Fruit fly (Drosophila melanogaster) whole organism, embryonic: ENCODE results near the gene CG7953.

Experiments
- CG12104 ChIP-seq: fragments of 200-800 bp; sonication (Bioruptor generic); optimal IDR thresholded peaks from 3 replicates; lab custom pipeline; 2016; ENCODE audit warnings: missing biosample characterization, missing genetic modification characterization
- CG12769 ChIP-seq: fragments of 200-800 bp; sonication (Bioruptor generic); optimal IDR thresholded peaks from 2 replicates; lab custom pipeline; 2019; ENCODE audit warnings: missing biosample characterization, mild to moderate bottlenecking, missing genetic modification characterization, moderate library complexity
- CG14441 ChIP-seq: fragments of 200-800 bp; sonication (Bioruptor generic); IDR thresholded peaks from 2 replicates; pipeline ENCODE4 v1.3.6; 2022; ENCODE audit warnings: missing biosample characterization, missing genetic modification characterization
- CG1647 ChIP-seq: fragments of 200-800 bp; sonication (Bioruptor generic); optimal IDR thresholded peaks from 3 replicates; lab custom pipeline; 2016; ENCODE audit warnings: missing biosample characterization, missing genetic modification characterization
- CG16779 ChIP-seq: fragments of 200-800 bp; sonication (Bioruptor generic); IDR thresholded peaks from 2 replicates; pipeline ENCODE4 v1.3.6; 2022; ENCODE audit warnings: missing biosample characterization, missing genetic modification characterization
- CG16863 ChIP-seq: fragments of 200-800 bp; sonication (Bioruptor generic); optimal IDR thresholded peaks from 3 replicates; lab custom pipeline; 2016; ENCODE audit warnings: missing biosample characterization, missing genetic modification characterization
- CG17385 ChIP-seq: fragments of 200-800 bp; sonication (Bioruptor generic); optimal IDR thresholded peaks from 3 replicates; lab custom pipeline; 2018; ENCODE audit warnings: missing biosample characterization, mild to moderate bottlenecking, missing genetic modification characterization
- CG18476 ChIP-seq: fragments of 200-800 bp; sonication (Bioruptor generic); optimal IDR thresholded peaks from 2 replicates; lab custom pipeline; 2016; ENCODE audit warnings: missing biosample characterization, mild to moderate bottlenecking, missing genetic modification characterization
- CG18764 ChIP-seq: fragments of 200-800 bp; sonication (Bioruptor generic); optimal IDR thresholded peaks from 3 replicates; lab custom pipeline; 2016; ENCODE audit warnings: missing biosample characterization, missing genetic modification characterization
- CG2875 ChIP-seq: fragments of 200-800 bp; sonication (Bioruptor generic); optimal IDR thresholded peaks from 2 replicates; lab custom pipeline; 2017; ENCODE audit warnings: missing biosample characterization, mild to moderate bottlenecking, missing genetic modification characterization, missing genetic modification reagents
- CG31365 ChIP-seq: fragments of 200-800 bp; sonication (Bioruptor generic); optimal IDR thresholded peaks from 2 replicates; lab custom pipeline; 2018; ENCODE audit warnings: missing biosample characterization, mild to moderate bottlenecking, missing genetic modification characterization
- CG31441 ChIP-seq: fragments of 200-800 bp; sonication (Bioruptor generic); IDR thresholded peaks from 2 replicates; pipeline ENCODE4 v1.3.6; 2022; ENCODE audit warnings: missing biosample characterization, missing genetic modification characterization
- CG33213 ChIP-seq: fragments of 200-800 bp; sonication (Bioruptor generic); optimal IDR thresholded peaks from 3 replicates; lab custom pipeline; 2016; ENCODE audit warnings: missing biosample characterization, missing genetic modification characterization
- CG3407 ChIP-seq: fragments of 200-800 bp; sonication (Bioruptor generic); optimal IDR thresholded peaks from 2 replicates; lab custom pipeline; 2018; ENCODE audit warnings: missing biosample characterization, mild to moderate bottlenecking, missing genetic modification characterization
- CG4282 ChIP-seq: fragments of 200-800 bp; sonication (Bioruptor generic); optimal IDR thresholded peaks from 2 replicates; lab custom pipeline; 2016; ENCODE audit warnings: missing biosample characterization, missing genetic modification characterization
- CG5245 ChIP-seq: fragments of 200-800 bp; sonication (Bioruptor generic); optimal IDR thresholded peaks from 3 replicates; lab custom pipeline; 2016; ENCODE audit warnings: missing biosample characterization, missing genetic modification characterization
- CG6654 ChIP-seq: fragments of 200-800 bp; sonication (Bioruptor generic); optimal IDR thresholded peaks from 2 replicates; lab custom pipeline; 2017; ENCODE audit warnings: missing biosample characterization, mild to moderate bottlenecking, missing genetic modification characterization
- CG6689 ChIP-seq: fragments of 200-800 bp; sonication (Bioruptor generic); IDR thresholded peaks from 2 replicates; pipeline ENCODE4 v1.3.6; 2022; ENCODE audit warnings: missing biosample characterization, missing genetic modification characterization
- CG6813 ChIP-seq: fragments of 200-800 bp; sonication (Bioruptor generic); optimal IDR thresholded peaks from 2 replicates; lab custom pipeline; 2017; ENCODE audit warnings: missing biosample characterization, missing genetic modification characterization, mild to moderate bottlenecking, moderate library complexity, missing genetic modification reagents
- CG7786 ChIP-seq: fragments of 200-800 bp; sonication (Bioruptor generic); optimal IDR thresholded peaks from 2 replicates; lab custom pipeline; 2016; ENCODE audit warnings: missing biosample characterization, missing genetic modification characterization
- CG7963 ChIP-seq: fragments of 200-800 bp; sonication (Bioruptor generic); IDR thresholded peaks from 3 replicates; pipeline ENCODE4 v1.3.6; 2022; ENCODE audit warnings: missing biosample characterization, missing genetic modification characterization; ENCODE audit not compliant: partially characterized antibody
- CG8281 ChIP-seq: fragments of 200-800 bp; sonication (Bioruptor generic); optimal IDR thresholded peaks from 2 replicates; lab custom pipeline; 2018; ENCODE audit warnings: missing biosample characterization, mild to moderate bottlenecking, missing genetic modification characterization, moderate library complexity
- CG9609 ChIP-seq: fragments of 200-800 bp; sonication (Bioruptor generic); optimal IDR thresholded peaks from 3 replicates; lab custom pipeline; 2016; ENCODE audit warnings: missing biosample characterization, missing genetic modification characterization
- CG9727 ChIP-seq: fragments of 200-800 bp; sonication (Bioruptor generic); optimal IDR thresholded peaks from 3 replicates; lab custom pipeline; 2017; ENCODE audit warnings: missing biosample characterization, mild to moderate bottlenecking, missing genetic modification characterization
- CkIIα-i1 ChIP-seq: fragments of 200-800 bp; sonication (Bioruptor generic); IDR thresholded peaks from 2 replicates; pipeline ENCODE4 v1.3.6; 2022; ENCODE audit warnings: missing biosample characterization, missing genetic modification characterization
- E2f1 ChIP-seq: fragments of 200-800 bp; sonication (Bioruptor generic); IDR thresholded peaks from 2 replicates; pipeline ENCODE4 v1.3.6; 2022; ENCODE audit warnings: missing biosample characterization, missing genetic modification characterization
- Eip74EF ChIP-seq, 2 experiments: fragments of 200-800 bp in 1 of 2; fragments of >200 bp in 1 of 2; sonication (Bioruptor generic) in 1 of 2; optimal IDR thresholded peaks; 2 replicates each; lab custom pipeline; 2017 to 2019; ENCODE audit warnings: missing biosample characterization in 2 of 2, missing genetic modification characterization in 2 of 2, mild to moderate bottlenecking in 1 of 2, moderate library complexity in 1 of 2
- Fer3 ChIP-seq: fragments of 200-800 bp; sonication (Bioruptor generic); optimal IDR thresholded peaks from 2 replicates; lab custom pipeline; 2018; ENCODE audit warnings: missing biosample characterization, mild to moderate bottlenecking, missing genetic modification characterization, moderate library complexity
- Hey ChIP-seq: fragments of 200-800 bp; sonication (Bioruptor generic); optimal IDR thresholded peaks from 3 replicates; lab custom pipeline; 2018; ENCODE audit warnings: missing biosample characterization, mild to moderate bottlenecking, missing genetic modification characterization
- NFAT ChIP-seq: fragments of 200-800 bp; sonication (Bioruptor generic); IDR thresholded peaks from 2 replicates; pipeline ENCODE4 v1.3.6; 2022; ENCODE audit warnings: missing biosample characterization, missing genetic modification characterization
- Opbp ChIP-seq: fragments of 200-800 bp; sonication (Bioruptor generic); IDR thresholded peaks from 3 replicates; pipeline ENCODE4 v1.3.6; 2022; ENCODE audit warnings: missing biosample characterization, missing genetic modification characterization; ENCODE audit not compliant: partially characterized antibody
- ara ChIP-seq: fragments of 200-800 bp; sonication (Bioruptor generic); IDR thresholded peaks from 2 replicates; pipeline ENCODE4 v1.3.6; 2022; ENCODE audit warnings: missing biosample characterization, missing genetic modification characterization
- ase ChIP-seq: fragments of 200-800 bp; sonication (Bioruptor generic); IDR thresholded peaks from 3 replicates; pipeline ENCODE4 v1.3.6; 2022; ENCODE audit warnings: missing biosample characterization, missing genetic modification characterization
- bowl ChIP-seq: fragments of 200-800 bp; sonication (Bioruptor generic); IDR thresholded peaks from 2 replicates; pipeline ENCODE4 v1.3.6; 2022; ENCODE audit warnings: missing biosample characterization, missing genetic modification characterization
- chinmo ChIP-seq: fragments of 200-800 bp; sonication (Bioruptor generic); IDR thresholded peaks from 4 replicates; pipeline ENCODE4 v1.3.6; 2022; ENCODE audit warnings: missing biosample characterization, missing genetic modification characterization; ENCODE audit not compliant: partially characterized antibody
- cwo ChIP-seq: fragments of 200-800 bp; sonication (Bioruptor generic); optimal IDR thresholded peaks from 3 replicates; lab custom pipeline; 2017; ENCODE audit warnings: missing biosample characterization, missing genetic modification characterization, mild to moderate bottlenecking, moderate library complexity, missing genetic modification reagents
- da ChIP-seq: fragments of 200-800 bp; sonication (Bioruptor generic); optimal IDR thresholded peaks from 2 replicates; lab custom pipeline; 2016; ENCODE audit warnings: missing biosample characterization, missing genetic modification characterization
- gfzf ChIP-seq: fragments of 200-800 bp; sonication (Bioruptor generic); optimal IDR thresholded peaks from 2 replicates; lab custom pipeline; 2016; ENCODE audit warnings: missing biosample characterization, mild to moderate bottlenecking, missing genetic modification characterization, moderate library complexity
- hth ChIP-seq: fragments of >200 bp; optimal IDR thresholded peaks from 2 replicates; lab custom pipeline; 2017; ENCODE audit warnings: inconsistent platforms
- lmd ChIP-seq: fragments of 200-800 bp; sonication (Bioruptor generic); IDR thresholded peaks from 2 replicates; pipeline ENCODE4 v1.3.6; 2022; ENCODE audit warnings: missing biosample characterization, missing genetic modification characterization
- ranshi ChIP-seq: fragments of 200-800 bp; sonication (Bioruptor generic); IDR thresholded peaks from 2 replicates; pipeline ENCODE4 v1.3.6; 2022; ENCODE audit warnings: missing biosample characterization, missing genetic modification characterization
- row ChIP-seq: fragments of 200-800 bp; sonication (Bioruptor generic); IDR thresholded peaks from 3 replicates; pipeline ENCODE4 v1.3.6; 2022; ENCODE audit warnings: missing biosample characterization, missing genetic modification characterization
- run ChIP-seq: fragments of 200-800 bp; sonication (Bioruptor generic); optimal IDR thresholded peaks from 3 replicates; lab custom pipeline; 2018; ENCODE audit warnings: missing biosample characterization, mild to moderate bottlenecking, missing genetic modification characterization
- sim ChIP-seq: fragments of 200-800 bp; sonication (Bioruptor generic); IDR thresholded peaks from 2 replicates; pipeline ENCODE4 v1.3.6; 2022; ENCODE audit warnings: missing biosample characterization, missing genetic modification characterization
- slbo ChIP-seq: fragments of 200-800 bp; sonication (Bioruptor generic); IDR thresholded peaks from 2 replicates; pipeline ENCODE4 v1.3.6; 2022; ENCODE audit warnings: missing biosample characterization, missing genetic modification characterization
- slou ChIP-seq: fragments of 200-800 bp; sonication (Bioruptor generic); optimal IDR thresholded peaks from 3 replicates; lab custom pipeline; 2016; ENCODE audit warnings: missing biosample characterization, missing genetic modification characterization
- tup ChIP-seq: fragments of 200-800 bp; sonication (Bioruptor generic); optimal IDR thresholded peaks from 2 replicates; lab custom pipeline; 2016; ENCODE audit warnings: missing biosample characterization, mild to moderate bottlenecking, missing genetic modification characterization, moderate library complexity
- tx ChIP-seq: fragments of 200-800 bp; sonication (Bioruptor generic); optimal IDR thresholded peaks from 2 replicates; lab custom pipeline; 2016; ENCODE audit warnings: missing biosample characterization, missing genetic modification characterization
- usp ChIP-seq: fragments of >200 bp; optimal IDR thresholded peaks from 2 replicates; lab custom pipeline; 2017; ENCODE audit warnings: missing biosample characterization, missing genetic modification characterization
- vfl ChIP-seq: fragments of 200-800 bp; sonication (Bioruptor generic); optimal IDR thresholded peaks from 2 replicates; lab custom pipeline; 2016; ENCODE audit warnings: missing biosample characterization, missing genetic modification characterization
- z ChIP-seq: fragments of 200-800 bp; sonication (Bioruptor generic); IDR thresholded peaks from 3 replicates; pipeline ENCODE4 v1.3.6; 2022; ENCODE audit warnings: missing biosample characterization, missing genetic modification characterization
- zfh2 ChIP-seq: fragments of 200-800 bp; sonication (Bioruptor generic); optimal IDR thresholded peaks from 2 replicates; lab custom pipeline; 2016; ENCODE audit warnings: missing biosample characterization, missing genetic modification characterization

Gene CG7953

dm6 chr2L:13839744-13840151 is 8.0 kb upstream of the CG7953 start (continued):
- TF ChIP-seq CG1647 (GFP tag; lab: Kevin White, UChicago) (peak; percentile 85), sim (GFP tag; lab: Robert Waterston, UW) (no peak), NFAT (GFP tag; lab: Robert Waterston, UW) (0 out of 2 replicates have a peak, but pooled peaks have one; percentile 3), CG12104 (GFP tag; lab: Kevin White, UChicago) (peak; percentile 90), hth (no peak), CG7786 (GFP tag; lab: Kevin White, UChicago) (peak; percentile 58), Fer3 (tag; lab: Kevin White, UChicago) (peak; percentile 76), CG5245 (peak; percentile 85), CG12769 (peak; percentile 63), CG6654 (peak; percentile 70), vfl (GFP tag; lab: Kevin White, UChicago) (peak; percentile 13), CkIIα-i1 (GFP tag; lab: Robert Waterston, UW) (no peak), zfh2 (GFP tag; lab: Kevin White, UChicago) (peak; percentile 52), usp (GFP tag; lab: Kevin White, UChicago) (no peak), CG18476 (peak; percentile 63), chinmo (0 out of 4 replicates have a peak, but pooled peaks have one; percentile 14), CG9609 (GFP tag; lab: Kevin White, UChicago) (peak; percentile 71), CG9727 (GFP tag; lab: Kevin White, UChicago) (peak; percentile 88), CG2875 (peak; percentile 86), slou (GFP tag; lab: Kevin White, UChicago) (peak; percentile 64), CG18764 (GFP tag; lab: Kevin White, UChicago) (peak; percentile 36), Hey (tag; lab: Kevin White, UChicago) (no peak), CG6689 (GFP tag; lab: Robert Waterston, UW) (peak; percentile 79), run (tag; lab: Kevin White, UChicago) (peak; percentile 89), CG7963 (GFP tag; lab: Robert Waterston, UW) (no peak), ase (GFP tag; lab: Robert Waterston, UW) (peak; percentile 53; the same call in 1 of the 3 replicates), CG31365 (no peak), bowl (GFP tag; lab: Robert Waterston, UW) (no peak), CG31441 (peak; percentile 88), gfzf (GFP tag; lab: Kevin White, UChicago) (no peak), CG16779 (GFP tag; lab: Robert Waterston, UW) (no peak), CG6813 (peak; percentile 37), da (GFP tag; lab: Kevin White, UChicago) (no peak), E2f1 (GFP tag; lab: Robert Waterston, UW) (peak; percentile 68), cwo (GFP tag; lab: Kevin White, UChicago) (peak; percentile 70), CG4282 (GFP tag; lab: Kevin White, UChicago) (no peak), CG14441 (peak; percentile 72), CG33213 (peak; percentile 67), CG17385 (peak; percentile 76), tx (GFP tag; lab: Kevin White, UChicago) (no peak), Opbp (GFP tag; lab: Robert Waterston, UW) (no peak), ranshi (GFP tag; lab: Robert Waterston, UW) (peak; percentile 70), row (GFP tag; lab: Robert Waterston, UW) (peak; percentile 72), CG8281 (tag; lab: Kevin White, UChicago) (peak; percentile 25), ara (no peak; the same call in 1 of the 2 replicates), z (no peak), CG3407 (GFP tag; lab: Kevin White, UChicago) (peak; percentile 66), slbo (GFP tag; lab: Robert Waterston, UW) (peak; percentile 80), lmd (peak; percentile 81), Eip74EF (GFP tag; optimal IDR thresholded peaks at IDR 0.05; lab: Kevin White, UChicago) (peak in 1 of 2 experiments; percentile 93), tup (peak; percentile 36), CG16863 (GFP tag; lab: Kevin White, UChicago) (peak; percentile 81)
